Worm (Caenorhabditis elegans) whole organism, L1 larva: ENCODE measurements around the gene rmh-2.
A peak's percentile ranks its signal among the peaks of the same experiment; 100 is the strongest.

ENCODE experiments used
- C16A3.4 ChIP-seq: fragments of 150-350 bp; optimal IDR thresholded peaks from 2 replicates; lab custom pipeline; 2014; ENCODE audit warnings: missing biosample characterization, missing genetic modification characterization
- F16B12.6 ChIP-seq: fragments of 150-350 bp; optimal IDR thresholded peaks from 2 replicates; lab custom pipeline; 2014; ENCODE audit warnings: missing biosample characterization, missing genetic modification characterization
- aha-1 ChIP-seq: fragments of 150-350 bp; optimal IDR thresholded peaks from 2 replicates; lab custom pipeline; 2014; ENCODE audit warnings: missing biosample characterization, missing genetic modification characterization
- blmp-1 ChIP-seq: fragments of 150-350 bp; optimal IDR thresholded peaks from 2 replicates; lab custom pipeline; 2014; ENCODE audit warnings: missing biosample characterization, missing genetic modification characterization
- ceh-63 ChIP-seq: fragments of 200-800 bp; sonication (Bioruptor generic); optimal IDR thresholded peaks from 2 replicates; lab custom pipeline; 2018; ENCODE audit warnings: mild to moderate bottlenecking, missing genetic modification characterization, missing compliant biosample characterization
- ceh-8 ChIP-seq: fragments of 200-800 bp; sonication (Bioruptor generic); optimal IDR thresholded peaks from 2 replicates; lab custom pipeline; 2018; ENCODE audit warnings: mild to moderate bottlenecking, missing genetic modification characterization, moderate library complexity, missing compliant biosample characterization
- ceh-82 ChIP-seq, 3 experiments: fragments of 150-350 bp in 1 of 3; sonication (generic microtip) in 2 of 3; optimal IDR thresholded peaks; 2 replicates each; lab custom pipeline; 2014 to 2017; ENCODE audit warnings: missing biosample characterization in 3 of 3, missing genetic modification characterization in 3 of 3
- ceh-90 ChIP-seq: sonication (generic microtip); optimal IDR thresholded peaks from 2 replicates; lab custom pipeline; 2016; ENCODE audit warnings: missing genetic modification characterization, missing compliant biosample characterization
- dpl-1 ChIP-seq, 3 experiments: fragments of 150-350 bp in 2 of 3; sonication (generic microtip) in 1 of 3; optimal IDR thresholded peaks; 2 replicates each; lab custom pipeline; 2014 to 2017; ENCODE audit warnings: missing biosample characterization in 3 of 3, missing genetic modification characterization in 3 of 3, missing genetic modification reagents in 3 of 3
- efl-1 ChIP-seq, 4 experiments: fragments of 150-350 bp; optimal IDR thresholded peaks in 3 of 4; peaks in 1 of 4; 1 replicate in 1 of 4; 2 replicates in 3 of 4; lab custom pipeline; 2014; ENCODE audit warnings: missing biosample characterization in 2 of 4, missing genetic modification characterization in 2 of 4, missing genetic modification reagents in 2 of 4
- egl-27 ChIP-seq, 2 experiments: fragments of 150-350 bp in 1 of 2; sonication (generic microtip); optimal IDR thresholded peaks; 3 replicates each; lab custom pipeline; 2017 to 2018; ENCODE audit warnings: missing biosample characterization in 2 of 2, missing genetic modification characterization in 2 of 2, missing genetic modification reagents in 2 of 2
- elt-2 ChIP-seq: sonication (generic microtip); optimal IDR thresholded peaks from 2 replicates; lab custom pipeline; 2016; ENCODE audit warnings: missing genetic modification characterization, mild to moderate bottlenecking, inconsistent platforms, missing compliant biosample characterization, missing genetic modification reagents
- fkh-10 ChIP-seq: sonication (generic microtip); optimal IDR thresholded peaks from 2 replicates; lab custom pipeline; 2017; ENCODE audit warnings: missing biosample characterization, missing genetic modification reagents, missing genetic modification characterization
- fkh-4 ChIP-seq: sonication (generic microtip); optimal IDR thresholded peaks from 2 replicates; lab custom pipeline; 2016; ENCODE audit warnings: missing compliant biosample characterization, missing genetic modification characterization, borderline replicate concordance
- fkh-8 ChIP-seq: sonication (generic microtip); optimal IDR thresholded peaks from 2 replicates; lab custom pipeline; 2016; ENCODE audit warnings: mild to moderate bottlenecking, missing genetic modification characterization, missing compliant biosample characterization
- fos-1 ChIP-seq: fragments of 150-350 bp; optimal IDR thresholded peaks from 2 replicates; lab custom pipeline; 2014; ENCODE audit warnings: missing biosample characterization, missing genetic modification characterization
- hlh-17 ChIP-seq: fragments of 200-800 bp; sonication (Bioruptor generic); optimal IDR thresholded peaks from 2 replicates; lab custom pipeline; 2018; ENCODE audit warnings: missing genetic modification characterization, mild to moderate bottlenecking, missing compliant biosample characterization, moderate library complexity, borderline replicate concordance
- hlh-4 ChIP-seq: sonication (generic microtip); optimal IDR thresholded peaks from 2 replicates; lab custom pipeline; 2016; ENCODE audit warnings: mild to moderate bottlenecking, missing genetic modification characterization, missing compliant biosample characterization
- hpl-2 ChIP-seq: fragments of 150-350 bp; optimal IDR thresholded peaks from 2 replicates; lab custom pipeline; 2014; ENCODE audit warnings: missing biosample characterization, missing genetic modification reagents, missing genetic modification characterization
- isw-1 ChIP-seq: fragments of 200-800 bp; sonication (Bioruptor generic); IDR thresholded peaks from 2 replicates; pipeline ENCODE4 v1.3.6; 2022; ENCODE audit warnings: missing genetic modification characterization, missing compliant biosample characterization
- jun-1 ChIP-seq: fragments of 150-350 bp; optimal IDR thresholded peaks from 2 replicates; lab custom pipeline; 2014; ENCODE audit warnings: missing biosample characterization, missing genetic modification reagents, missing genetic modification characterization
- lin-13 ChIP-seq: fragments of 150-350 bp; optimal IDR thresholded peaks from 2 replicates; lab custom pipeline; 2014; ENCODE audit warnings: missing biosample characterization, missing genetic modification reagents, missing genetic modification characterization
- lin-14 ChIP-seq: fragments of 200-800 bp; sonication (Bioruptor generic); optimal IDR thresholded peaks from 2 replicates; lab custom pipeline; 2018; ENCODE audit warnings: mild to moderate bottlenecking, missing genetic modification characterization, moderate library complexity, missing compliant biosample characterization
- lin-35 ChIP-seq, 2 experiments: fragments of 150-350 bp; optimal IDR thresholded peaks; 2 replicates each; lab custom pipeline; 2014; ENCODE audit warnings: missing biosample characterization in 2 of 2, missing genetic modification characterization in 2 of 2, missing genetic modification reagents in 2 of 2
- lin-39 ChIP-seq: fragments of 150-350 bp; optimal IDR thresholded peaks from 2 replicates; lab custom pipeline; 2014; ENCODE audit warnings: missing biosample characterization, missing genetic modification reagents, missing genetic modification characterization
- mab-9 ChIP-seq: fragments of 200-800 bp; sonication (Bioruptor generic); IDR thresholded peaks from 2 replicates; pipeline ENCODE4 v1.3.6; 2022; ENCODE audit warnings: missing genetic modification reagents, missing genetic modification characterization, missing compliant biosample characterization
- mdl-1 ChIP-seq, 2 experiments: fragments of 150-350 bp; optimal IDR thresholded peaks; 2 replicates each; lab custom pipeline; 2014 to 2017; ENCODE audit warnings: missing biosample characterization in 2 of 2, missing genetic modification characterization in 2 of 2, inconsistent platforms in 1 of 2
- mef-2 ChIP-seq: fragments of 150-350 bp; optimal IDR thresholded peaks from 2 replicates; lab custom pipeline; 2014; ENCODE audit warnings: missing biosample characterization, missing genetic modification characterization
- mep-1 ChIP-seq: fragments of 150-350 bp; optimal IDR thresholded peaks from 2 replicates; lab custom pipeline; 2014; ENCODE audit warnings: missing biosample characterization, missing genetic modification characterization
- nhr-19 ChIP-seq: fragments of 200-800 bp; sonication (Bioruptor generic); conservative IDR thresholded peaks from 2 replicates; pipeline ENCODE4 v1.3.6; 2022; ENCODE audit warnings: missing genetic modification characterization, missing compliant biosample characterization
- nhr-20 ChIP-seq: sonication (generic microtip); optimal IDR thresholded peaks from 2 replicates; lab custom pipeline; 2016; ENCODE audit warnings: mild to moderate bottlenecking, missing genetic modification characterization, missing compliant biosample characterization
- nhr-28 ChIP-seq: fragments of 150-350 bp; optimal IDR thresholded peaks from 2 replicates; lab custom pipeline; 2014; ENCODE audit warnings: missing biosample characterization, missing genetic modification characterization
- nhr-47 ChIP-seq: sonication (generic microtip); optimal IDR thresholded peaks from 2 replicates; lab custom pipeline; 2016; ENCODE audit warnings: mild to moderate bottlenecking, missing genetic modification characterization, moderate library complexity, missing compliant biosample characterization
- nhr-76 ChIP-seq: sonication (generic microtip); optimal IDR thresholded peaks from 2 replicates; lab custom pipeline; 2017; ENCODE audit warnings: missing biosample characterization, missing genetic modification characterization
- nhr-84 ChIP-seq: sonication (generic microtip); optimal IDR thresholded peaks from 2 replicates; lab custom pipeline; 2017; ENCODE audit warnings: missing biosample characterization, missing genetic modification characterization
- nhr-90 ChIP-seq: sonication (generic microtip); optimal IDR thresholded peaks from 2 replicates; lab custom pipeline; 2016; ENCODE audit warnings: mild to moderate bottlenecking, missing genetic modification characterization, missing compliant biosample characterization; ENCODE audit not compliant: poor library complexity
- pag-3 ChIP-seq: sonication (generic microtip); optimal IDR thresholded peaks from 2 replicates; lab custom pipeline; 2017; ENCODE audit warnings: missing genetic modification characterization, mild to moderate bottlenecking, missing compliant biosample characterization, antibody characterized with exemption, borderline replicate concordance; ENCODE audit not compliant: insufficient read depth
- pax-3 ChIP-seq: fragments of 200-800 bp; sonication (Bioruptor generic); optimal IDR thresholded peaks from 2 replicates; lab custom pipeline; 2018; ENCODE audit warnings: mild to moderate bottlenecking, missing genetic modification characterization, moderate library complexity, missing compliant biosample characterization
- rnt-1 ChIP-seq: sonication (generic microtip); optimal IDR thresholded peaks from 2 replicates; lab custom pipeline; 2016; ENCODE audit warnings: mild to moderate bottlenecking, missing genetic modification characterization, moderate library complexity, missing compliant biosample characterization
- skn-1 ChIP-seq: fragments of 150-350 bp; optimal IDR thresholded peaks from 2 replicates; lab custom pipeline; 2014; ENCODE audit warnings: missing biosample characterization, missing genetic modification characterization
- snpc-4 ChIP-seq: fragments of 150-350 bp; optimal IDR thresholded peaks from 2 replicates; lab custom pipeline; 2014; ENCODE audit warnings: missing biosample characterization, missing genetic modification characterization
- sox-4 ChIP-seq: sonication (generic microtip); optimal IDR thresholded peaks from 2 replicates; lab custom pipeline; 2016; ENCODE audit warnings: missing genetic modification characterization, missing compliant biosample characterization
- sptf-1 ChIP-seq: fragments of 150-350 bp; optimal IDR thresholded peaks from 2 replicates; lab custom pipeline; 2014; ENCODE audit warnings: missing biosample characterization, missing genetic modification characterization
- sup-37 ChIP-seq: fragments of 200-800 bp; sonication (Bioruptor generic); optimal IDR thresholded peaks from 2 replicates; lab custom pipeline; 2018; ENCODE audit warnings: mild to moderate bottlenecking, missing genetic modification characterization, missing compliant biosample characterization
- tbx-2 ChIP-seq: sonication (generic microtip); optimal IDR thresholded peaks from 2 replicates; lab custom pipeline; 2016; ENCODE audit warnings: missing genetic modification characterization, missing compliant biosample characterization
- tlp-1 ChIP-seq: fragments of 150-350 bp; optimal IDR thresholded peaks from 2 replicates; lab custom pipeline; 2014; ENCODE audit warnings: missing biosample characterization, missing genetic modification characterization
- unc-62 ChIP-seq: fragments of 150-350 bp; optimal IDR thresholded peaks from 2 replicates; lab custom pipeline; 2014; ENCODE audit warnings: missing biosample characterization, missing genetic modification reagents, missing genetic modification characterization
- unc-98 ChIP-seq: fragments of 200-800 bp; sonication (Bioruptor generic); IDR thresholded peaks from 2 replicates; pipeline ENCODE4 v1.3.6; 2022; ENCODE audit warnings: missing genetic modification characterization, missing compliant biosample characterization
- vab-15 ChIP-seq: sonication (generic microtip); optimal IDR thresholded peaks from 2 replicates; lab custom pipeline; 2017; ENCODE audit warnings: missing genotype, mild to moderate bottlenecking, missing genetic modification characterization, missing compliant biosample characterization
- xbp-1 ChIP-seq: sonication (generic microtip); optimal IDR thresholded peaks from 2 replicates; lab custom pipeline; 2016; ENCODE audit warnings: missing genetic modification characterization, missing compliant biosample characterization
- zag-1 ChIP-seq: fragments of 150-350 bp; optimal IDR thresholded peaks from 2 replicates; lab custom pipeline; 2014; ENCODE audit warnings: missing biosample characterization, missing genetic modification characterization
- zip-4 ChIP-seq: fragments of 200-800 bp; sonication (Bioruptor generic); optimal IDR thresholded peaks from 2 replicates; lab custom pipeline; 2018; ENCODE audit warnings: mild to moderate bottlenecking, missing genetic modification characterization, moderate library complexity, missing compliant biosample characterization

rmh-2 gene

ce11 chrV:9970119-9970518 lies 39.5 kb upstream of the rmh-2 start:
- no peak for TF ChIP-seq sptf-1
- TF ChIP-seq ceh-63 (GFP tag; lab: Kevin White, UChicago): peak; percentile 24
- no peak for TF ChIP-seq tlp-1 (tag; lab: Kevin White, UChicago)
- no peak for TF ChIP-seq unc-98 (GFP tag; lab: Robert Waterston, UW)
- peak; percentile 72 for TF ChIP-seq mep-1 (tag; lab: Kevin White, UChicago)
- TF ChIP-seq fkh-8 (tag; lab: Kevin White, UChicago): peak; percentile 48
- no peak for TF ChIP-seq aha-1 (tag; lab: Kevin White, UChicago)
- peak; percentile 76 for TF ChIP-seq lin-14 (GFP tag; lab: Kevin White, UChicago)
- no peak for TF ChIP-seq hlh-4 (tag; lab: Kevin White, UChicago)
- TF ChIP-seq lin-39 (tag; lab: Kevin White, UChicago): no peak
- no peak for TF ChIP-seq hlh-17 (GFP tag; lab: Kevin White, UChicago)
- TF ChIP-seq fos-1: peak; percentile 15
- no peak for TF ChIP-seq pag-3 (tag; lab: Kevin White, UChicago)
- TF ChIP-seq skn-1 (tag; lab: Kevin White, UChicago): peak; percentile 76
- peak in 2 of 3 experiments; percentile 45 to 46 for TF ChIP-seq dpl-1 (GFP tag; optimal IDR thresholded peaks at IDR 0.05; lab: Kevin White, UChicago)
- peak; percentile 43 to 76 (median 72) for TF ChIP-seq ceh-82 (tag; optimal IDR thresholded peaks at IDR 0.05; lab: Kevin White, UChicago)
- TF ChIP-seq zag-1 (tag; lab: Kevin White, UChicago): no peak
- TF ChIP-seq fkh-10: no peak
- TF ChIP-seq ceh-90 (tag; lab: Kevin White, UChicago): no peak
- TF ChIP-seq nhr-76 (tag; lab: Kevin White, UChicago): no peak
- TF ChIP-seq fkh-4: no peak
- TF ChIP-seq C16A3.4: peak; percentile 54
- TF ChIP-seq egl-27 (tag; optimal IDR thresholded peaks at IDR 0.05; lab: Kevin White, UChicago): no peak
- TF ChIP-seq mab-9 (GFP tag; lab: Robert Waterston, UW): 0 out of 2 replicates have a peak, but pooled peaks have one; percentile 33
- peak; percentile 36 to 59 for TF ChIP-seq efl-1 (optimal IDR thresholded peaks at IDR 0.05; lab: Kevin White, UChicago)
- TF ChIP-seq efl-1 (GFP tag; optimal IDR thresholded peaks at IDR 0.05 in 1 of 2; lab: Kevin White, UChicago): peak; percentile 42 to 96
- no peak for TF ChIP-seq lin-13 (GFP tag; lab: Kevin White, UChicago)
- TF ChIP-seq elt-2 (tag; lab: Kevin White, UChicago): no peak
- TF ChIP-seq ceh-8 (GFP tag; lab: Kevin White, UChicago): peak; percentile 17
- no peak for TF ChIP-seq nhr-28 (tag; lab: Kevin White, UChicago)
- peak; percentile 76 for TF ChIP-seq rnt-1 (tag; lab: Kevin White, UChicago)
- no peak for TF ChIP-seq vab-15
- no peak for TF ChIP-seq blmp-1
- TF ChIP-seq nhr-20: peak; percentile 72
- TF ChIP-seq nhr-90 (tag; lab: Kevin White, UChicago): peak; percentile 47
- peak; percentile 69 for TF ChIP-seq nhr-47 (tag; lab: Kevin White, UChicago)
- no peak for TF ChIP-seq nhr-84 (tag; lab: Kevin White, UChicago)
- peak in 1 of 2 experiments; percentile 35 for TF ChIP-seq mdl-1 (tag; optimal IDR thresholded peaks at IDR 0.05; lab: Kevin White, UChicago)
- peak; percentile 69 for TF ChIP-seq tbx-2 (tag; lab: Kevin White, UChicago)
- no peak for TF ChIP-seq isw-1
- TF ChIP-seq xbp-1: peak; percentile 54
- no peak for TF ChIP-seq zip-4 (GFP tag; lab: Kevin White, UChicago)
- peak; percentile 64 for TF ChIP-seq nhr-19
- TF ChIP-seq sup-37 (GFP tag; lab: Kevin White, UChicago): no peak
- TF ChIP-seq sox-4 (tag; lab: Kevin White, UChicago): no peak
- TF ChIP-seq pax-3 (tag; lab: Kevin White, UChicago): peak; percentile 47
- TF ChIP-seq unc-62 (GFP tag; lab: Kevin White, UChicago): no peak
- TF ChIP-seq mef-2: no peak
- peak; percentile 45 to 74 for TF ChIP-seq lin-35 (GFP tag; optimal IDR thresholded peaks at IDR 0.05; lab: Kevin White, UChicago)
- peak; percentile 30 for TF ChIP-seq F16B12.6 (tag; lab: Kevin White, UChicago)
- TF ChIP-seq snpc-4: peak; percentile 10
- TF ChIP-seq jun-1 (tag; lab: Kevin White, UChicago): peak; percentile 4
- no peak for TF ChIP-seq hpl-2
